Worm (Caenorhabditis elegans) whole organism, early embryonic: ENCODE results near the gene mop-25.2.

Experiments used
- B0310.2 ChIP-seq: sonication (generic microtip); optimal IDR thresholded peaks from 2 replicates; lab custom pipeline; 2016; ENCODE audit warnings: mild to moderate bottlenecking, missing genetic modification characterization, missing compliant biosample characterization
- F13C5.2 ChIP-seq: sonication (generic microtip); optimal IDR thresholded peaks from 2 replicates; lab custom pipeline; 2017; ENCODE audit warnings: mild to moderate bottlenecking, missing genetic modification characterization, inconsistent platforms, missing compliant biosample characterization
- ama-1 ChIP-seq: fragments of 150-350 bp; optimal IDR thresholded peaks from 2 replicates; lab custom pipeline; 2014
- ceh-36 ChIP-seq: sonication (generic microtip); optimal IDR thresholded peaks from 2 replicates; lab custom pipeline; 2016; ENCODE audit warnings: missing genetic modification characterization, inconsistent platforms, missing compliant biosample characterization
- flt-1 ChIP-seq: fragments of 200-800 bp; sonication (Bioruptor generic); IDR thresholded peaks from 2 replicates; pipeline ENCODE4 v1.3.6; 2022; ENCODE audit warnings: missing genetic modification characterization, missing compliant biosample characterization
- hmg-4 ChIP-seq: fragments of 200-800 bp; sonication (Bioruptor generic); optimal IDR thresholded peaks from 2 replicates; lab custom pipeline; 2018; ENCODE audit warnings: mild to moderate bottlenecking, missing genetic modification characterization, missing compliant biosample characterization
- sea-1 ChIP-seq: fragments of 200-800 bp; sonication (Bioruptor generic); conservative IDR thresholded peaks from 2 replicates; pipeline ENCODE4 v1.3.6; 2022; ENCODE audit warnings: missing genetic modification characterization, missing compliant biosample characterization
- tbx-11 ChIP-seq: fragments of 200-800 bp; sonication (Bioruptor generic); IDR thresholded peaks from 2 replicates; pipeline ENCODE4 v1.3.6; 2022; ENCODE audit warnings: missing genetic modification characterization, missing compliant biosample characterization

ce11 chrII:9653679-9654078, 49.8 kb downstream of the mop-25.2 start, which contains the start of gene ZK1307.2:
- TF ChIP-seq flt-1 (GFP tag; lab: Robert Waterston, UW), result no peak
- no peak for TF ChIP-seq F13C5.2 (tag; lab: Kevin White, UChicago)
- TF ChIP-seq ama-1 (lab: Kevin White, UChicago), result no peak
- no peak for TF ChIP-seq B0310.2 (tag; lab: Kevin White, UChicago)
- TF ChIP-seq sea-1 (GFP tag; lab: Robert Waterston, UW), result no peak
- no peak for TF ChIP-seq ceh-36 (tag; lab: Kevin White, UChicago)
- no peak for TF ChIP-seq tbx-11 (GFP tag; lab: Robert Waterston, UW)
- TF ChIP-seq hmg-4 (GFP tag; lab: Kevin White, UChicago), result no peak
